Fruit fly (Drosophila melanogaster) Kc167 (cell line): ENCODE results near the gene Chd64.

ENCODE experiments used
- Myc ChIP-seq: fragments of >200 bp; optimal IDR thresholded peaks from 2 replicates; lab custom pipeline; 2017; ENCODE audit warnings: missing external identifiers
- Sin3A ChIP-seq: fragments of >200 bp; optimal IDR thresholded peaks from 2 replicates; lab custom pipeline; 2018; ENCODE audit warnings: missing external identifiers
- h ChIP-seq: fragments of >200 bp; optimal IDR thresholded peaks from 3 replicates; lab custom pipeline; 2018; ENCODE audit warnings: missing external identifiers
- insv ChIP-seq: fragments of >200 bp; optimal IDR thresholded peaks from 3 replicates; lab custom pipeline; 2018; ENCODE audit warnings: missing external identifiers
- psq ChIP-seq: fragments of >200 bp; optimal IDR thresholded peaks from 2 replicates; lab custom pipeline; 2017; ENCODE audit warnings: missing external identifiers
- ttk ChIP-seq: sonication (Bioruptor generic); optimal IDR thresholded peaks from 2 replicates; lab custom pipeline; 2017; ENCODE audit warnings: missing external identifiers

Chd64 gene

dm6 chr3L:4102496-4103257 lies 19.5 kb downstream of the Chd64 start, which contains the start of gene CG14995:
CG14995 (minus strand) TSS chr3L:4103256.
- TF ChIP-seq ttk, result no peak
- no peak for TF ChIP-seq Sin3A (lab: Kevin White, UChicago)
- no peak for TF ChIP-seq h (lab: Kevin White, UChicago)
- TF ChIP-seq psq (lab: Kevin White, UChicago), result no peak

dm6 chr3L:4099194-4099593 lies 23.0 kb downstream of the Chd64 start:
- TF ChIP-seq insv (lab: Kevin White, UChicago), result no peak

dm6 chr3L:4096546-4096945 lies 25.6 kb downstream of the Chd64 start:
- TF ChIP-seq Sin3A (lab: Kevin White, UChicago), result no peak
- no peak for TF ChIP-seq h (lab: Kevin White, UChicago)
- TF ChIP-seq insv (lab: Kevin White, UChicago), result no peak
- no peak for TF ChIP-seq ttk
- no peak for TF ChIP-seq Myc (lab: Kevin White, UChicago)
- TF ChIP-seq psq (lab: Kevin White, UChicago), result no peak

- TF ChIP-seq h (lab: Kevin White, UChicago) (no peak), psq (lab: Kevin White, UChicago) (no peak)
These were observed 29.4 kb downstream of the Chd64 start, which contains the start of gene CG14990 for dm6 chr3L:4092705-4093257. CG14990 (plus strand) TSS chr3L:4093207.

dm6 chr3L:4088694-4089190 lies 33.4 kb downstream of the Chd64 start, which contains the start of gene Gad1:
Gad1 (minus strand) TSS chr3L:4088744.
- TF ChIP-seq ttk, result no peak
- TF ChIP-seq psq (lab: Kevin White, UChicago), result no peak
- no peak for TF ChIP-seq insv (lab: Kevin White, UChicago)
- TF ChIP-seq Myc (lab: Kevin White, UChicago), result no peak
- no peak for TF ChIP-seq h (lab: Kevin White, UChicago)

dm6 chr3L:4087281-4087680 lies 34.9 kb downstream of the Chd64 start, which contains the start of gene CG14989:
CG14989 (plus strand) TSS chr3L:4087581.
- TF ChIP-seq insv (lab: Kevin White, UChicago) (no peak), h (lab: Kevin White, UChicago) (no peak), psq (lab: Kevin White, UChicago) (no peak), Myc (lab: Kevin White, UChicago) (no peak), ttk (no peak), Sin3A (lab: Kevin White, UChicago) (no peak)

dm6 chr3L:4085867-4086266 lies 36.3 kb downstream of the Chd64 start:
- TF ChIP-seq h (lab: Kevin White, UChicago) (no peak), Myc (lab: Kevin White, UChicago) (no peak), psq (lab: Kevin White, UChicago) (no peak), Sin3A (lab: Kevin White, UChicago) (no peak), insv (lab: Kevin White, UChicago) (no peak), ttk (no peak)

- TF ChIP-seq Myc (lab: Kevin White, UChicago) (no peak), psq (lab: Kevin White, UChicago) (no peak), Sin3A (lab: Kevin White, UChicago) (no peak), ttk (no peak), h (lab: Kevin White, UChicago) (no peak), insv (lab: Kevin White, UChicago) (no peak)
These were observed 38.7 kb downstream of the Chd64 start for dm6 chr3L:4083442-4083841.

- no peak for TF ChIP-seq Myc (lab: Kevin White, UChicago)
- TF ChIP-seq h (lab: Kevin White, UChicago), result no peak
- TF ChIP-seq insv (lab: Kevin White, UChicago), result no peak
- no peak for TF ChIP-seq Sin3A (lab: Kevin White, UChicago)
- no peak for TF ChIP-seq psq (lab: Kevin White, UChicago)
These were observed 40.9 kb downstream of the Chd64 start for dm6 chr3L:4081243-4081642.

- no peak for TF ChIP-seq psq (lab: Kevin White, UChicago)
- TF ChIP-seq Myc (lab: Kevin White, UChicago), result no peak
- no peak for TF ChIP-seq h (lab: Kevin White, UChicago)
These were observed 41.9 kb downstream of the Chd64 start for dm6 chr3L:4080278-4080677.

- TF ChIP-seq h (lab: Kevin White, UChicago), result no peak
- no peak for TF ChIP-seq Myc (lab: Kevin White, UChicago)
- no peak for TF ChIP-seq Sin3A (lab: Kevin White, UChicago)
- no peak for TF ChIP-seq ttk
- no peak for TF ChIP-seq psq (lab: Kevin White, UChicago)
- TF ChIP-seq insv (lab: Kevin White, UChicago), result no peak
These were observed 45.3 kb downstream of the Chd64 start for dm6 chr3L:4076907-4077306.

dm6 chr3L:4073755-4074154 lies 48.4 kb downstream of the Chd64 start, which contains the start of gene Faa:
Faa (minus strand) TSS chr3L:4073954.
- TF ChIP-seq h (lab: Kevin White, UChicago) (no peak), Sin3A (lab: Kevin White, UChicago) (no peak), insv (lab: Kevin White, UChicago) (no peak), psq (lab: Kevin White, UChicago) (no peak), ttk (no peak), Myc (lab: Kevin White, UChicago) (no peak)
